Fruit fly (Drosophila melanogaster) whole organism, embryonic: ENCODE data around the gene CG16953.

Source experiments
- Awh ChIP-seq: fragments of 200-800 bp; sonication (Bioruptor generic); IDR thresholded peaks from 2 replicates; pipeline ENCODE4, ENCODE4 v1.3.6; 2022; ENCODE audit warnings: missing biosample characterization, missing genetic modification characterization
- B-H1 ChIP-seq: fragments of 200-800 bp; sonication (Bioruptor generic); IDR thresholded peaks from 3 replicates; pipeline ENCODE4 v1.3.6; 2022; ENCODE audit warnings: missing biosample characterization, missing genetic modification characterization
- Bteb2 ChIP-seq: fragments of 200-800 bp; sonication (Bioruptor generic); optimal IDR thresholded peaks from 2 replicates; lab custom pipeline; 2016; ENCODE audit warnings: missing biosample characterization, missing genetic modification characterization
- CG10654 ChIP-seq: fragments of 200-800 bp; sonication (Bioruptor generic); optimal IDR thresholded peaks from 2 replicates; lab custom pipeline; 2016; ENCODE audit warnings: missing biosample characterization, missing genetic modification characterization
- CG11247 ChIP-seq: fragments of 200-800 bp; sonication (Bioruptor generic); IDR thresholded peaks from 2 replicates; pipeline ENCODE4 v1.3.6; 2022; ENCODE audit warnings: missing biosample characterization, missing genetic modification characterization
- CG11456 ChIP-seq: fragments of 200-800 bp; sonication (Bioruptor generic); IDR thresholded peaks from 3 replicates; pipeline ENCODE4 v1.3.6; 2022; ENCODE audit warnings: missing biosample characterization, missing genetic modification characterization
- CG12155 ChIP-seq: fragments of 200-800 bp; sonication (Bioruptor generic); optimal IDR thresholded peaks from 3 replicates; lab custom pipeline; 2016; ENCODE audit warnings: missing biosample characterization, missing genetic modification characterization
- CG13123 ChIP-seq: fragments of 200-800 bp; sonication (Bioruptor generic); optimal IDR thresholded peaks from 2 replicates; lab custom pipeline; 2016; ENCODE audit warnings: missing biosample characterization, missing genetic modification characterization
- CG13424 ChIP-seq: fragments of 200-800 bp; sonication (Bioruptor generic); optimal IDR thresholded peaks from 2 replicates; lab custom pipeline; 2019; ENCODE audit warnings: missing biosample characterization, mild to moderate bottlenecking, missing genetic modification characterization, moderate library complexity
- CG14667 ChIP-seq: fragments of 200-800 bp; sonication (Bioruptor generic); IDR thresholded peaks from 2 replicates; pipeline ENCODE4 v1.3.6; 2022; ENCODE audit warnings: missing biosample characterization, missing genetic modification characterization
- CG14860 ChIP-seq: fragments of 200-800 bp; sonication (Bioruptor generic); IDR thresholded peaks from 3 replicates; pipeline ENCODE4 v1.3.6; 2022; ENCODE audit warnings: missing biosample characterization, missing genetic modification characterization; ENCODE audit not compliant: partially characterized antibody
- CG17802 ChIP-seq: fragments of 200-800 bp; sonication (Bioruptor generic); optimal IDR thresholded peaks from 2 replicates; lab custom pipeline; 2018; ENCODE audit warnings: missing biosample characterization, mild to moderate bottlenecking, missing genetic modification characterization, moderate library complexity
- CG3407 ChIP-seq: fragments of 200-800 bp; sonication (Bioruptor generic); optimal IDR thresholded peaks from 2 replicates; lab custom pipeline; 2018; ENCODE audit warnings: missing biosample characterization, mild to moderate bottlenecking, missing genetic modification characterization
- CG42726 ChIP-seq: fragments of 200-800 bp; sonication (Bioruptor generic); IDR thresholded peaks from 2 replicates; pipeline ENCODE4 v1.3.6; 2022; ENCODE audit warnings: missing biosample characterization, missing genetic modification characterization; ENCODE audit not compliant: partially characterized antibody
- CG6854 ChIP-seq: fragments of 200-800 bp; sonication (Bioruptor generic); optimal IDR thresholded peaks from 3 replicates; lab custom pipeline; 2017; ENCODE audit warnings: missing biosample characterization, mild to moderate bottlenecking, missing genetic modification characterization
- CG7372 ChIP-seq: fragments of 200-800 bp; sonication (Bioruptor generic); IDR thresholded peaks from 2 replicates; pipeline ENCODE4 v1.3.6; 2022; ENCODE audit warnings: missing biosample characterization, missing genetic modification characterization
- CG7839 ChIP-seq: fragments of 200-800 bp; sonication (Bioruptor generic); optimal IDR thresholded peaks from 3 replicates; lab custom pipeline; 2018; ENCODE audit warnings: missing biosample characterization, mild to moderate bottlenecking, missing genetic modification characterization, moderate library complexity
- Dek ChIP-seq: fragments of 200-800 bp; sonication (Bioruptor generic); optimal IDR thresholded peaks from 3 replicates; lab custom pipeline; 2019; ENCODE audit warnings: missing biosample characterization, mild to moderate bottlenecking, missing genetic modification characterization, moderate library complexity
- Dfd ChIP-seq, 2 experiments: fragments of >200 bp; optimal IDR thresholded peaks; 2 replicates each; lab custom pipeline; 2017; ENCODE audit warnings: missing biosample characterization in 2 of 2, missing genetic modification characterization in 2 of 2
- Ets65A ChIP-seq: fragments of 200-800 bp; sonication (Bioruptor generic); peaks from one replicate; lab custom pipeline; 2016; ENCODE audit warnings: missing biosample characterization, missing genetic modification characterization
- Hey ChIP-seq: fragments of 200-800 bp; sonication (Bioruptor generic); optimal IDR thresholded peaks from 3 replicates; lab custom pipeline; 2018; ENCODE audit warnings: missing biosample characterization, mild to moderate bottlenecking, missing genetic modification characterization
- MBD-R2 ChIP-seq: fragments of 200-800 bp; sonication (Bioruptor generic); IDR thresholded peaks from 2 replicates; pipeline ENCODE4 v1.3.6; 2022; ENCODE audit warnings: missing biosample characterization, missing genetic modification characterization
- Med ChIP-seq: fragments of 200-800 bp; sonication (Bioruptor generic); peaks from one replicate; lab custom pipeline; 2016; ENCODE audit warnings: missing biosample characterization, missing genetic modification characterization, mild to moderate bottlenecking, inconsistent platforms, moderate library complexity
- NK7.1 ChIP-seq: fragments of 200-800 bp; sonication (Bioruptor generic); optimal IDR thresholded peaks from 3 replicates; lab custom pipeline; 2016; ENCODE audit warnings: missing biosample characterization, missing genetic modification characterization
- Stat92E ChIP-seq, 3 experiments: fragments of >200 bp in 2 of 3; fragments of 200-800 bp in 1 of 3; sonication (Bioruptor generic) in 1 of 3; optimal IDR thresholded peaks; 2 replicates each; lab custom pipeline; 2017 to 2019; ENCODE audit warnings: missing biosample characterization in 3 of 3, missing genetic modification characterization in 3 of 3, mild to moderate bottlenecking in 1 of 3, moderate library complexity in 1 of 3
- ap ChIP-seq: fragments of 200-800 bp; sonication (Bioruptor generic); IDR thresholded peaks from 2 replicates; pipeline ENCODE4 v1.3.6; 2022; ENCODE audit warnings: missing biosample characterization, missing genetic modification characterization
- ase ChIP-seq: fragments of 200-800 bp; sonication (Bioruptor generic); IDR thresholded peaks from 3 replicates; pipeline ENCODE4 v1.3.6; 2022; ENCODE audit warnings: missing biosample characterization, missing genetic modification characterization
- cas ChIP-seq: fragments of 200-800 bp; sonication (Bioruptor generic); IDR thresholded peaks from 2 replicates; pipeline ENCODE4 v1.3.6; 2022; ENCODE audit warnings: missing biosample characterization, missing genetic modification characterization
- croc ChIP-seq: fragments of 200-800 bp; sonication (Bioruptor generic); conservative IDR thresholded peaks from 3 replicates; pipeline ENCODE4 v1.3.6; 2022; ENCODE audit warnings: missing biosample characterization, missing genetic modification characterization
- crp ChIP-seq, 2 experiments: fragments of 200-800 bp; sonication (Bioruptor generic); optimal IDR thresholded peaks; 2 replicates in 1 of 2; 3 replicates in 1 of 2; lab custom pipeline; 2017; ENCODE audit warnings: missing biosample characterization in 2 of 2, missing genetic modification characterization in 2 of 2, mild to moderate bottlenecking in 1 of 2, moderate library complexity in 1 of 2
- cwo ChIP-seq: fragments of 200-800 bp; sonication (Bioruptor generic); optimal IDR thresholded peaks from 3 replicates; lab custom pipeline; 2017; ENCODE audit warnings: missing biosample characterization, missing genetic modification characterization, mild to moderate bottlenecking, moderate library complexity, missing genetic modification reagents
- disco-r ChIP-seq: fragments of 200-800 bp; sonication (Bioruptor generic); optimal IDR thresholded peaks from 2 replicates; lab custom pipeline; 2016; ENCODE audit warnings: missing biosample characterization, missing genetic modification characterization
- dpn ChIP-seq, 2 experiments: fragments of 200-800 bp; sonication (Bioruptor generic); optimal IDR thresholded peaks; 3 replicates each; lab custom pipeline; 2016; ENCODE audit warnings: missing biosample characterization in 2 of 2, missing genetic modification characterization in 2 of 2
- en ChIP-seq: fragments of 200-800 bp; sonication (Bioruptor generic); optimal IDR thresholded peaks from 2 replicates; lab custom pipeline; 2016; ENCODE audit warnings: missing biosample characterization, missing genetic modification characterization
- fd64A ChIP-seq: fragments of 200-800 bp; sonication (Bioruptor generic); optimal IDR thresholded peaks from 3 replicates; lab custom pipeline; 2018; ENCODE audit warnings: missing biosample characterization, mild to moderate bottlenecking, missing genetic modification characterization
- gce ChIP-seq: fragments of 200-800 bp; sonication (Bioruptor generic); IDR thresholded peaks from 3 replicates; pipeline ENCODE4 v1.3.6; 2022; ENCODE audit warnings: missing biosample characterization, missing genetic modification characterization
- gcm ChIP-seq: fragments of 200-800 bp; sonication (Bioruptor generic); optimal IDR thresholded peaks from 2 replicates; lab custom pipeline; 2019; ENCODE audit warnings: missing biosample characterization, mild to moderate bottlenecking, missing genetic modification characterization, moderate library complexity
- hbn ChIP-seq: fragments of 200-800 bp; sonication (Bioruptor generic); IDR thresholded peaks from 2 replicates; pipeline ENCODE4 v1.3.6; 2022; ENCODE audit warnings: missing biosample characterization, missing genetic modification characterization; ENCODE audit not compliant: partially characterized antibody
- ind ChIP-seq: fragments of 200-800 bp; sonication (Bioruptor generic); optimal IDR thresholded peaks from 3 replicates; lab custom pipeline; 2016; ENCODE audit warnings: missing biosample characterization, missing genetic modification characterization
- jigr1 ChIP-seq: fragments of 200-800 bp; sonication (Bioruptor generic); IDR thresholded peaks from 3 replicates; pipeline ENCODE4 v1.3.6; 2022; ENCODE audit warnings: missing biosample characterization, missing genetic modification characterization
- jumu ChIP-seq: fragments of 200-800 bp; sonication (Bioruptor generic); optimal IDR thresholded peaks from 3 replicates; lab custom pipeline; 2016; ENCODE audit warnings: missing biosample characterization, missing genetic modification characterization
- lab ChIP-seq: fragments of 200-800 bp; sonication (Bioruptor generic); optimal IDR thresholded peaks from 3 replicates; lab custom pipeline; 2017; ENCODE audit warnings: missing biosample characterization, missing genetic modification characterization, mild to moderate bottlenecking, moderate library complexity, missing genetic modification reagents
- lov ChIP-seq, 2 experiments: fragments of 200-800 bp in 1 of 2; fragments of >200 bp in 1 of 2; sonication (Bioruptor generic) in 1 of 2; IDR thresholded peaks in 1 of 2; optimal IDR thresholded peaks in 1 of 2; 2 replicates in 1 of 2; 3 replicates in 1 of 2; pipeline versions ENCODE4 v1.3.6 to Lab custom; 2017 to 2022; ENCODE audit warnings: missing biosample characterization in 1 of 2, missing genetic modification characterization in 1 of 2
- pho ChIP-seq: fragments of 200-800 bp; sonication (Bioruptor generic); optimal IDR thresholded peaks from 2 replicates; lab custom pipeline; 2016; ENCODE audit warnings: missing biosample characterization, missing genetic modification characterization
- tgo ChIP-seq: fragments of 200-800 bp; sonication (Bioruptor generic); IDR thresholded peaks from 3 replicates; pipeline ENCODE4 v1.3.6; 2022; ENCODE audit warnings: missing biosample characterization, missing genetic modification characterization
- tup ChIP-seq: fragments of 200-800 bp; sonication (Bioruptor generic); optimal IDR thresholded peaks from 2 replicates; lab custom pipeline; 2016; ENCODE audit warnings: missing biosample characterization, mild to moderate bottlenecking, missing genetic modification characterization, moderate library complexity
- unpg ChIP-seq: fragments of 200-800 bp; sonication (Bioruptor generic); optimal IDR thresholded peaks from 3 replicates; lab custom pipeline; 2018; ENCODE audit warnings: missing biosample characterization, mild to moderate bottlenecking, missing genetic modification characterization, moderate library complexity
- z ChIP-seq: fragments of 200-800 bp; sonication (Bioruptor generic); IDR thresholded peaks from 3 replicates; pipeline ENCODE4 v1.3.6; 2022; ENCODE audit warnings: missing biosample characterization, missing genetic modification characterization

The CG16953 gene

dm6 chr3R:20592517-20593462 lies 7.2 kb upstream of the CG16953 start, which contains the start of the genes Pus1 and bon (continued):
- no peak for TF ChIP-seq CG10654 (GFP tag; lab: Kevin White, UChicago)
- TF ChIP-seq ap, result no peak
- peak; percentile 1 for TF ChIP-seq CG7839 (tag; lab: Kevin White, UChicago)
- TF ChIP-seq dpn (GFP tag; optimal IDR thresholded peaks at IDR 0.05; lab: Kevin White, UChicago), result peak; percentile 5 to 34
- no peak for TF ChIP-seq CG13123 (GFP tag; lab: Kevin White, UChicago)
- no peak for TF ChIP-seq Hey (tag; lab: Kevin White, UChicago)
- no peak for TF ChIP-seq tup
- no peak for TF ChIP-seq CG7372 (GFP tag; lab: Robert Waterston, UW)
- TF ChIP-seq CG11247, result no peak
- no peak for TF ChIP-seq hbn (GFP tag; lab: Robert Waterston, UW)
- no peak for TF ChIP-seq NK7.1 (GFP tag; lab: Kevin White, UChicago)
- TF ChIP-seq CG14667 (GFP tag; lab: Robert Waterston, UW), result no peak
- TF ChIP-seq ind (GFP tag; lab: Kevin White, UChicago), result peak; percentile 26
- peak; percentile 30 for TF ChIP-seq gcm (GFP tag; lab: Kevin White, UChicago)
- no peak for TF ChIP-seq gce (GFP tag; lab: Robert Waterston, UW)
- TF ChIP-seq Bteb2 (GFP tag; lab: Kevin White, UChicago), result no peak
- TF ChIP-seq en (GFP tag; lab: Kevin White, UChicago), result no peak
- TF ChIP-seq CG12155 (GFP tag; lab: Kevin White, UChicago), result peak; percentile 52
- TF ChIP-seq jigr1 (GFP tag; lab: Robert Waterston, UW), result no peak
- no peak for TF ChIP-seq Awh (GFP tag; lab: Robert Waterston, UW)
- no peak for TF ChIP-seq Dek (tag; lab: Kevin White, UChicago)
- peak; percentile 18 to 86 for TF ChIP-seq crp (GFP tag; optimal IDR thresholded peaks at IDR 0.05; lab: Kevin White, UChicago)
- no peak for TF ChIP-seq croc
- TF ChIP-seq MBD-R2 (GFP tag; lab: Robert Waterston, UW), result 0 out of 2 replicates have a peak, but pooled peaks have one; percentile 34
- no peak for TF ChIP-seq z (GFP tag; lab: Robert Waterston, UW)
- no peak for TF ChIP-seq tgo (GFP tag; lab: Robert Waterston, UW)
- no peak for TF ChIP-seq lov (optimal IDR thresholded peaks at IDR 0.05; lab: Kevin White, UChicago)
- no peak for TF ChIP-seq lov (GFP tag; IDR thresholded peaks at IDR 0.05; lab: Robert Waterston, UW)
- no peak for TF ChIP-seq CG6854 (GFP tag; lab: Kevin White, UChicago)
- TF ChIP-seq CG17802 (tag; lab: Kevin White, UChicago), result no peak
- TF ChIP-seq CG3407 (GFP tag; lab: Kevin White, UChicago), result no peak
- TF ChIP-seq disco-r (GFP tag; lab: Kevin White, UChicago), result no peak
- no peak for TF ChIP-seq cas (GFP tag; lab: Robert Waterston, UW)
- no peak for TF ChIP-seq fd64A (GFP tag; lab: Kevin White, UChicago)
- no peak for TF ChIP-seq Dfd (GFP tag; optimal IDR thresholded peaks at IDR 0.05; lab: Kevin White, UChicago)
- TF ChIP-seq pho (GFP tag; lab: Kevin White, UChicago), result peak; percentile 31
- peak; percentile 75 for TF ChIP-seq cwo (GFP tag; lab: Kevin White, UChicago)
- no peak for TF ChIP-seq CG42726
- no peak for TF ChIP-seq CG13424
- TF ChIP-seq lab (GFP tag; lab: Kevin White, UChicago), result no peak
- TF ChIP-seq jumu (GFP tag; lab: Kevin White, UChicago), result peak; percentile 32
- no peak for TF ChIP-seq unpg
- TF ChIP-seq CG11456 (GFP tag; lab: Robert Waterston, UW), result no peak
- TF ChIP-seq Med (GFP tag; lab: Kevin White, UChicago), result peak; percentile 87
- TF ChIP-seq Ets65A (GFP tag; lab: Kevin White, UChicago), result peak; percentile 51
- TF ChIP-seq ase (GFP tag; lab: Robert Waterston, UW), result no peak
- no peak for TF ChIP-seq Stat92E (GFP tag; optimal IDR thresholded peaks at IDR 0.05; lab: Kevin White, UChicago)
- TF ChIP-seq B-H1 (GFP tag; lab: Robert Waterston, UW), result no peak
- TF ChIP-seq CG14860, result 0 out of 3 replicates have a peak, but pooled peaks have one; percentile 7
